Fruit fly (Drosophila melanogaster) whole organism, pupa: ENCODE measurements around the gene CG33647.

Experiments used
- CG12605 ChIP-seq: fragments of 200-800 bp; sonication (Bioruptor generic); IDR thresholded peaks from 2 replicates; pipeline ENCODE4 v1.3.6; 2022; ENCODE audit warnings: missing biosample characterization, missing genetic modification characterization
- CG15710 ChIP-seq: fragments of 200-800 bp; sonication (Bioruptor generic); optimal IDR thresholded peaks from 2 replicates; lab custom pipeline; 2018; ENCODE audit warnings: missing biosample characterization, mild to moderate bottlenecking, missing genetic modification characterization, moderate library complexity
- CG32121 ChIP-seq: fragments of 200-800 bp; sonication (Bioruptor generic); IDR thresholded peaks from 2 replicates; pipeline ENCODE4 v1.3.6; 2022; ENCODE audit warnings: missing biosample characterization, missing genetic modification characterization
- CG34367 ChIP-seq: fragments of 200-800 bp; sonication (Bioruptor generic); optimal IDR thresholded peaks from 2 replicates; lab custom pipeline; 2018; ENCODE audit warnings: missing biosample characterization, mild to moderate bottlenecking, missing genetic modification characterization
- CG4496 ChIP-seq: fragments of 200-800 bp; sonication (Bioruptor generic); IDR thresholded peaks from 3 replicates; pipeline ENCODE4 v1.3.6; 2022; ENCODE audit warnings: missing biosample characterization, missing genetic modification characterization
- CG9948 ChIP-seq: fragments of 200-800 bp; sonication (Bioruptor generic); optimal IDR thresholded peaks from 2 replicates; lab custom pipeline; 2018; ENCODE audit warnings: missing biosample characterization, mild to moderate bottlenecking, missing genetic modification characterization, moderate library complexity
- EcR ChIP-seq: fragments of 200-800 bp; sonication (Bioruptor generic); optimal IDR thresholded peaks from 3 replicates; lab custom pipeline; 2019; ENCODE audit warnings: missing biosample characterization, missing genetic modification characterization, mild to moderate bottlenecking, moderate library complexity, missing genetic modification reagents
- Ets98B ChIP-seq: fragments of 200-800 bp; sonication (Bioruptor generic); IDR thresholded peaks from 2 replicates; pipeline ENCODE4 v1.3.6; 2022; ENCODE audit warnings: missing biosample characterization, missing genetic modification characterization
- Pif1A ChIP-seq: fragments of 200-800 bp; sonication (Bioruptor generic); optimal IDR thresholded peaks from 3 replicates; lab custom pipeline; 2016; ENCODE audit warnings: missing biosample characterization, missing genetic modification characterization
- Pif1B ChIP-seq: fragments of 200-800 bp; sonication (Bioruptor generic); optimal IDR thresholded peaks from 3 replicates; lab custom pipeline; 2016; ENCODE audit warnings: missing biosample characterization, missing genetic modification characterization
- fd96Ca ChIP-seq: fragments of 200-800 bp; sonication (Bioruptor generic); IDR thresholded peaks from 3 replicates; pipeline ENCODE4 v1.3.6; 2022; ENCODE audit warnings: missing biosample characterization, missing genetic modification characterization
- rn ChIP-seq: fragments of 200-800 bp; sonication (Bioruptor generic); IDR thresholded peaks from 2 replicates; pipeline ENCODE4 v1.3.6; 2022; ENCODE audit warnings: missing biosample characterization, missing genetic modification characterization

DNA sequence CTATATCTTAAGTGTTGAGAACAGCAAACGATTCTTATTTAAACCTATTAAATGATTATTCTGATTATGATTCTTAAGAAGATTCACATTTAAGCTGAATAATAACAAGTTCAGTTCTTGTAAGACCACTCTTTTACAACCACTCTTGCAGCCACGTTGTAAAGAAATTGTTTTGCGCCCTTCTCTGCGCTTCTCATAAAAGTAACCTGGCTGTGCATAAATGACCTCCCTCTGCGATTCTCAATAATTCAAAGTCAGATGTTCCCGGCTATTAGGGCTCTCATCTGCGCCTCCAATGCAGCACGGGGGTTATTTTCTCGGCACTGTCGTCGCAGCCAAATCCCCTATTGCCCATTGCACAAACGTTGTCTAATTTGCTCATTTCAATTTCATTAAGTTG, 43.0 kb upstream of the CG33647 start:
- TF ChIP-seq CG32121 (GFP tag; lab: Robert Waterston, UW) (no peak), rn (GFP tag; lab: Robert Waterston, UW) (no peak), CG15710 (tag; lab: Kevin White, UChicago) (no peak), CG9948 (no peak), CG34367 (no peak), Pif1A (no peak), CG12605 (GFP tag; lab: Robert Waterston, UW) (no peak), EcR (GFP tag; lab: Kevin White, UChicago) (no peak), CG4496 (GFP tag; lab: Robert Waterston, UW) (no peak), fd96Ca (GFP tag; lab: Robert Waterston, UW) (no peak), Pif1B (GFP tag; lab: Kevin White, UChicago) (no peak), Ets98B (GFP tag; lab: Robert Waterston, UW) (no peak)
